Worm (Caenorhabditis elegans) whole organism, L3 larva: ENCODE measurements around the gene H40L08.9.

Source experiments
- R02D3.7 ChIP-seq: fragments of 150-350 bp; optimal IDR thresholded peaks from 2 replicates; lab custom pipeline; 2014; ENCODE audit warnings: missing biosample characterization, missing genetic modification characterization
- ZK546.5 ChIP-seq: sonication (generic microtip); optimal IDR thresholded peaks from 2 replicates; lab custom pipeline; 2017; ENCODE audit warnings: missing biosample characterization, missing genetic modification characterization
- aly-2 ChIP-seq: fragments of 150-350 bp; optimal IDR thresholded peaks from 2 replicates; lab custom pipeline; 2014; ENCODE audit warnings: missing biosample characterization, missing genetic modification characterization
- ama-1 ChIP-seq: fragments of 150-350 bp; optimal IDR thresholded peaks from 2 replicates; lab custom pipeline; 2018
- ceh-28 ChIP-seq: fragments of 150-350 bp; optimal IDR thresholded peaks from 2 replicates; lab custom pipeline; 2014; ENCODE audit warnings: missing biosample characterization, missing genetic modification reagents, missing genetic modification characterization
- ceh-82 ChIP-seq: fragments of 150-350 bp; optimal IDR thresholded peaks from 2 replicates; lab custom pipeline; 2014; ENCODE audit warnings: missing biosample characterization, missing genetic modification characterization
- ceh-9 ChIP-seq: sonication (generic microtip); optimal IDR thresholded peaks from 2 replicates; lab custom pipeline; 2018; ENCODE audit warnings: missing biosample characterization, missing genetic modification characterization
- egl-5 ChIP-seq: fragments of 150-350 bp; optimal IDR thresholded peaks from 2 replicates; lab custom pipeline; 2017; ENCODE audit warnings: missing biosample characterization, missing genetic modification reagents, missing genetic modification characterization, inconsistent platforms
- elt-1 ChIP-seq: fragments of 150-350 bp; optimal IDR thresholded peaks from 2 replicates; lab custom pipeline; 2014; ENCODE audit warnings: missing biosample characterization, missing genetic modification characterization
- elt-2 ChIP-seq: sonication (generic microtip); optimal IDR thresholded peaks from 2 replicates; lab custom pipeline; 2016; ENCODE audit warnings: missing genetic modification reagents, mild to moderate bottlenecking, missing genetic modification characterization, missing compliant biosample characterization
- elt-3 ChIP-seq, 3 experiments: fragments of 150-350 bp in 1 of 3; sonication (generic microtip) in 2 of 3; optimal IDR thresholded peaks; 2 replicates in 2 of 3; 4 replicates in 1 of 3; lab custom pipeline; 2014 to 2017; ENCODE audit warnings: missing biosample characterization in 3 of 3, missing genetic modification characterization in 3 of 3
- fkh-2 ChIP-seq: fragments of 150-350 bp; optimal IDR thresholded peaks from 2 replicates; lab custom pipeline; 2014; ENCODE audit warnings: missing biosample characterization, missing genetic modification reagents, missing genetic modification characterization
- fos-1 ChIP-seq: fragments of 150-350 bp; optimal IDR thresholded peaks from 2 replicates; lab custom pipeline; 2014; ENCODE audit warnings: missing biosample characterization, missing genetic modification characterization
- hmg-11 ChIP-seq: sonication (generic microtip); optimal IDR thresholded peaks from 2 replicates; lab custom pipeline; 2016; ENCODE audit warnings: missing genetic modification characterization, missing compliant biosample characterization
- jun-1 ChIP-seq: fragments of 150-350 bp; optimal IDR thresholded peaks from 2 replicates; lab custom pipeline; 2014; ENCODE audit warnings: missing biosample characterization, missing genetic modification reagents, missing genetic modification characterization
- lin-15B ChIP-seq: fragments of 150-350 bp; optimal IDR thresholded peaks from 2 replicates; lab custom pipeline; 2014; ENCODE audit warnings: missing biosample characterization, missing genetic modification characterization
- lin-39 ChIP-seq: fragments of 150-350 bp; optimal IDR thresholded peaks from 2 replicates; lab custom pipeline; 2018; ENCODE audit warnings: missing biosample characterization, missing genetic modification reagents, missing genetic modification characterization
- lsy-12 ChIP-seq: sonication (generic microtip); optimal IDR thresholded peaks from 2 replicates; lab custom pipeline; 2016; ENCODE audit warnings: mild to moderate bottlenecking, missing genetic modification characterization, missing compliant biosample characterization
- mdl-1 ChIP-seq: fragments of 150-350 bp; optimal IDR thresholded peaks from 2 replicates; lab custom pipeline; 2014; ENCODE audit warnings: missing biosample characterization, missing genetic modification characterization
- mml-1 ChIP-seq: fragments of 150-350 bp; sonication (generic microtip); optimal IDR thresholded peaks from 3 replicates; lab custom pipeline; 2014; ENCODE audit warnings: missing biosample characterization, missing genetic modification characterization
- nfya-1 ChIP-seq: sonication (generic microtip); optimal IDR thresholded peaks from 2 replicates; lab custom pipeline; 2017; ENCODE audit warnings: missing genetic modification characterization, mild to moderate bottlenecking, missing compliant biosample characterization, antibody characterized with exemption, moderate library complexity; ENCODE audit not compliant: insufficient read depth
- nhr-11 ChIP-seq: fragments of 150-350 bp; optimal IDR thresholded peaks from 2 replicates; lab custom pipeline; 2014; ENCODE audit warnings: missing biosample characterization, missing genetic modification characterization
- nhr-23 ChIP-seq: fragments of 150-350 bp; optimal IDR thresholded peaks from 2 replicates; lab custom pipeline; 2014; ENCODE audit warnings: missing biosample characterization, missing genetic modification reagents, missing genetic modification characterization
- nhr-237 ChIP-seq: fragments of 150-350 bp; optimal IDR thresholded peaks from 2 replicates; lab custom pipeline; 2014; ENCODE audit warnings: missing biosample characterization, missing genetic modification characterization
- nhr-25 ChIP-seq: sonication (generic microtip); optimal IDR thresholded peaks from 2 replicates; lab custom pipeline; 2017; ENCODE audit warnings: missing biosample characterization, missing genetic modification characterization
- nhr-43 ChIP-seq: sonication (generic microtip); optimal IDR thresholded peaks from 2 replicates; lab custom pipeline; 2016; ENCODE audit warnings: mild to moderate bottlenecking, missing genetic modification characterization, missing compliant biosample characterization; ENCODE audit not compliant: poor library complexity, severe bottlenecking
- nhr-67 ChIP-seq: fragments of 150-350 bp; optimal IDR thresholded peaks from 2 replicates; lab custom pipeline; 2014; ENCODE audit warnings: missing biosample characterization, missing genetic modification characterization
- nhr-77 ChIP-seq: fragments of 150-350 bp; optimal IDR thresholded peaks from 2 replicates; lab custom pipeline; 2014; ENCODE audit warnings: missing biosample characterization, missing genetic modification characterization
- pha-4 ChIP-seq: fragments of 150-350 bp; optimal IDR thresholded peaks from 2 replicates; lab custom pipeline; 2014; ENCODE audit warnings: missing biosample characterization, missing genetic modification reagents, missing genetic modification characterization
- sea-2 ChIP-seq: fragments of 150-350 bp; sonication (generic microtip); optimal IDR thresholded peaks from 4 replicates; lab custom pipeline; 2014; ENCODE audit warnings: missing biosample characterization, missing genetic modification reagents, missing genetic modification characterization
- skn-1 ChIP-seq: fragments of 150-350 bp; optimal IDR thresholded peaks from 2 replicates; lab custom pipeline; 2014; ENCODE audit warnings: missing biosample characterization, missing genetic modification characterization
- snpc-4 ChIP-seq: fragments of 150-350 bp; optimal IDR thresholded peaks from 2 replicates; lab custom pipeline; 2014; ENCODE audit warnings: missing biosample characterization, missing genetic modification characterization
- tbx-2 ChIP-seq: sonication (generic microtip); optimal IDR thresholded peaks from 2 replicates; lab custom pipeline; 2016; ENCODE audit warnings: mild to moderate bottlenecking, missing genetic modification characterization, missing compliant biosample characterization
- unc-39 ChIP-seq: sonication (generic microtip); optimal IDR thresholded peaks from 4 replicates; lab custom pipeline; 2017; ENCODE audit warnings: missing biosample characterization, missing genetic modification characterization
- unc-62 ChIP-seq: fragments of 150-350 bp; sonication (generic microtip); optimal IDR thresholded peaks from 4 replicates; lab custom pipeline; 2014; ENCODE audit warnings: missing biosample characterization, missing genetic modification reagents, missing genetic modification characterization
- ztf-11 ChIP-seq: fragments of 150-350 bp; optimal IDR thresholded peaks from 2 replicates; lab custom pipeline; 2014; ENCODE audit warnings: missing biosample characterization, missing genetic modification characterization

Gene H40L08.9

ce11 chrX:15084395-15084794 is 8.1 kb upstream of the H40L08.9 start, which contains the start of gene F09B12.5:
Gene F09B12.5, plus strand, starts transcription at chrX:15084695.
- TF ChIP-seq R02D3.7 (tag; lab: Kevin White, UChicago) (no peak), unc-62 (GFP tag; lab: Kevin White, UChicago) (no peak), fkh-2 (tag; lab: Kevin White, UChicago) (no peak)

ce11 chrX:15083795-15084194 is 7.5 kb upstream of the H40L08.9 start, which contains the start of gene H40L08.1:
Gene H40L08.1, minus strand, starts transcription at chrX:15084086.
- TF ChIP-seq lin-39 (tag; lab: Kevin White, UChicago) (no peak), ceh-82 (tag; lab: Kevin White, UChicago) (no peak), skn-1 (tag; lab: Kevin White, UChicago) (no peak), mdl-1 (no peak), nhr-237 (tag; lab: Kevin White, UChicago) (no peak), ztf-11 (tag; lab: Kevin White, UChicago) (no peak), jun-1 (tag; lab: Kevin White, UChicago) (no peak), nhr-67 (no peak), unc-39 (no peak), fos-1 (no peak), elt-2 (tag; lab: Kevin White, UChicago) (peak; percentile 15), elt-3 (tag; optimal IDR thresholded peaks at IDR 0.05; lab: Kevin White, UChicago) (no peak), mml-1 (tag; lab: Kevin White, UChicago) (no peak), ama-1 (lab: Kevin White, UChicago) (no peak), ZK546.5 (tag; lab: Kevin White, UChicago) (no peak), nfya-1 (tag; lab: Kevin White, UChicago) (peak; percentile 32), nhr-11 (tag; lab: Kevin White, UChicago) (no peak), snpc-4 (peak; percentile 42), sea-2 (GFP tag; lab: Kevin White, UChicago) (no peak), hmg-11 (tag; lab: Kevin White, UChicago) (peak; percentile 63), nhr-23 (tag; lab: Kevin White, UChicago) (no peak), ceh-9 (tag; lab: Kevin White, UChicago) (no peak), nhr-77 (tag; lab: Kevin White, UChicago) (no peak)
- TF ChIP-seq, all 47 proteins: peak for 4

- TF ChIP-seq nhr-25 (tag; lab: Kevin White, UChicago) (no peak), jun-1 (tag; lab: Kevin White, UChicago) (no peak), ceh-28 (tag; lab: Kevin White, UChicago) (no peak), ama-1 (lab: Kevin White, UChicago) (peak; percentile 30), nhr-43 (tag; lab: Kevin White, UChicago) (peak; percentile 45)
Measured at ce11 chrX:15081486-15081885, 5.2 kb upstream of the H40L08.9 start.

- TF ChIP-seq mml-1 (tag; lab: Kevin White, UChicago) (no peak), ztf-11 (tag; lab: Kevin White, UChicago) (no peak), nhr-43 (tag; lab: Kevin White, UChicago) (peak; percentile 86), unc-62 (GFP tag; lab: Kevin White, UChicago) (no peak), egl-5 (tag; lab: Kevin White, UChicago) (no peak), lin-15B (tag; lab: Kevin White, UChicago) (no peak), ceh-9 (tag; lab: Kevin White, UChicago) (no peak), pha-4 (no peak), elt-1 (tag; lab: Kevin White, UChicago) (no peak), elt-3 (tag; optimal IDR thresholded peaks at IDR 0.05; lab: Kevin White, UChicago) (peak in 2 of 3 experiments; percentile 16 to 62), aly-2 (tag; lab: Kevin White, UChicago) (no peak), nhr-67 (no peak), nhr-25 (tag; lab: Kevin White, UChicago) (peak; percentile 81), ceh-82 (tag; lab: Kevin White, UChicago) (no peak), tbx-2 (peak; percentile 50), nhr-23 (tag; lab: Kevin White, UChicago) (peak; percentile 71), lsy-12 (tag; lab: Kevin White, UChicago) (no peak)
Measured at ce11 chrX:15079406-15079805, 3.1 kb upstream of the H40L08.9 start.
